Worm (Caenorhabditis elegans) whole organism, early embryonic: Measurements from ENCODE around the gene mrpl-53.

Source experiments
- ama-1 ChIP-seq: fragments of 150-350 bp; optimal IDR thresholded peaks from 2 replicates; lab custom pipeline; 2014
- sea-1 ChIP-seq: fragments of 200-800 bp; sonication (Bioruptor generic); conservative IDR thresholded peaks from 2 replicates; pipeline ENCODE4 v1.3.6; 2022; ENCODE audit warnings: missing genetic modification characterization, missing compliant biosample characterization

DNA sequence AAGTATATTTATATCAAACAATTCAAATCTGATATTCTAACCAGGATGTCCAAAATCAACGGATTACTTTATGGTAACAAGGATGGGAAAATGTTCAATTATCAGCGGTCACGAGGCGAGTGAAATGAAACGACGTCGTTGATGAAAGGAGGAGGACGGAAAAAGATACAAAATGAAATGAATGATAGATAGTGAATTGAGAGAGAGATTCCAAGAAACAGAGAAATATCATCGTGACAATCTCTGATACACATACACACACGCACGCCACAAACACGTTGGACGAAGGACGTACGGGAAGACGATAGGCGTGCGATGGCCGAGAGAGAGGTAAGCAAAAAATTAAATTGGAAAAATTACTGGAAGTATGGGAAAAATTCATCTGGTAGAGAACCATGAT, 3.6 kb downstream of the mrpl-53 start:
- TF ChIP-seq ama-1 (lab: Kevin White, UChicago) (no peak), sea-1 (no peak)
